Worm (Caenorhabditis elegans): ENCODE measurements around the gene srlf-26.
"Not testable (repeated sequence)": the region's sequence is repeated elsewhere in the genome, so short reads cannot be mapped to it uniquely, and the experiment has no call there.

srlf-26 gene

DNA sequence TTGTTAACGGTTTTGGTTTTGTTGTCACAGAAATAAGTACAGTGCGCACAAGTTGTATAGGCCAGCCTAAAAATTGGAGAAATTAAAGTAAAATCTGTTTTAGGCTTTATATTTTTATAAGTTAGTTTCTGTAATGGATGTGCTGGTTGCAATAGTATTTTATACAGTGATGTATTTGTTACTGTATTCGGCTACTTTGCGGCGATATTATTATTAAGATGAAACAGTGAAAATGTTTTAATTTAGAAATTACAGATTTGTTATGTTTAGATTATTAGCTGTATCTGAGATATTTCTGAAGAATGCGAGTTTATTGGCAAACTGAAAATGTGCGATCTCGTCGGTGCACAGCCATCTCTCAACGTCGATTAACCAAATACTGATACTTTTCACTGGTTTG is 31.2 kb upstream of the srlf-26 start, which contains the start of gene ule-4:
Gene ule-4 (minus strand): TSS at position 101 of the 400 bp plus-strand sequence.
- no peak for TF ChIP-seq lir-1 (GFP tag; conservative IDR thresholded peaks at IDR 0.05)
- TF ChIP-seq nhr-27 (tag; optimal IDR thresholded peaks at IDR 0.05) = no peak

DNA sequence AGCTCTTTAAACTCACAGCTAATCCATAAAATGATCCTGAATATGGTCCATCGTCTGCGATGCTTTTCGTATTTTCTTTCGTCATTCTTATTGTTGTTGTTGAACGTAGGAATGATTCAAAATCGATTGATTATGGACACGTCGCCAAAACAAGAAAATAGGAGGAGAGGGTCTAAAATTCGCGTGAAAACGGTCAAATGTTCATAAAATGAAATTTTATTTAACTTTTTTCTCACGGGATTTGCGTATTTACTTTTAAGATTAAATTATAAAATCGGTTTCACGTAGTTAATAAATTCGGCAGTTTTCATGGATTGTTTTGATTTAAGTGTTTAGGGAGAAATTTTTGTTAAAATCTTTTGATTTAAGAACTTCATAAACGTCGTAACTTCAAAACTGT is 29.6 kb upstream of the srlf-26 start, which contains the start of gene C08F11.10:
Gene C08F11.10 (minus strand): TSS at position 101 of the 400 bp plus-strand sequence.
- no peak for TF ChIP-seq bed-2 (GFP tag; IDR thresholded peaks at IDR 0.05)
- no peak for TF ChIP-seq sdz-38 (tag; optimal IDR thresholded peaks at IDR 0.05)
- no peak for TF ChIP-seq Y56A3A.18 (GFP tag; IDR thresholded peaks at IDR 0.05)
- no peak for TF ChIP-seq dox-1 (GFP tag; IDR thresholded peaks at IDR 0.05)
- TF ChIP-seq bed-1 (GFP tag; IDR thresholded peaks at IDR 0.05) = no peak
- TF ChIP-seq die-1 (tag; optimal IDR thresholded peaks at IDR 0.05) = no peak
- no peak for TF ChIP-seq madf-8 (GFP tag; conservative IDR thresholded peaks at IDR 0.05)
- TF ChIP-seq mxl-1 (tag; optimal IDR thresholded peaks at IDR 0.05) = no peak
- TF ChIP-seq nhr-179 (tag; optimal IDR thresholded peaks at IDR 0.05) = no peak
- TF ChIP-seq Y95B8A.8 (GFP tag; IDR thresholded peaks at IDR 0.05) = no peak
- no peak for TF ChIP-seq lin-54 (GFP tag; optimal IDR thresholded peaks at IDR 0.05)
- no peak for TF ChIP-seq let-607 (tag; optimal IDR thresholded peaks at IDR 0.05)
- no peak for TF ChIP-seq attf-3 (GFP tag; conservative IDR thresholded peaks at IDR 0.05)
- no peak for TF ChIP-seq rcor-1 (GFP tag; IDR thresholded peaks at IDR 0.05)

DNA sequence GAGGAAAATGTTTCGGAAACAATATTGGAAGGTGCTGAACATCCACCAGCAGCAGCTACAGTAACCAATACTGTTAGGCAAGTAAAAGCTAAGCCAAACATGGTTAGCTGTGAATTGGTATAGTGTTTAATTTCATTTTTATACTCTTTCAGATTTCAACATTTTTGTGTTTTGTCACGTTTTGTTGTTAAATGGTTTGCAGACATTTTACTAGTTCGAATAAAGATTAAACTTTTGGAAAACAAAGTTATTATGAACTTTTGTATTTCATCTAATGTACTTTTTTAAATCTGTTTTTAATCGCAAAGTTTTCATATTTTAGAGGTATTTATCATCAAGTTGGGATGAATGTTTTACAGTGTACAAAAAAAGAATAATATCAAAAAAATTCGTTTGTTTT is 28.5 kb upstream of the srlf-26 start, which contains the start of gene C08F11.17:
Gene C08F11.17 (minus strand): TSS at position 101 of the 400 bp plus-strand sequence.
- no peak for TF ChIP-seq unc-130 (GFP tag; optimal IDR thresholded peaks at IDR 0.05)
- TF ChIP-seq nhr-80 (tag; optimal IDR thresholded peaks at IDR 0.05) = no peak
- TF ChIP-seq ccch-3 (GFP tag; optimal IDR thresholded peaks at IDR 0.05) = no peak
- no peak for TF ChIP-seq ceh-91 (GFP tag; IDR thresholded peaks at IDR 0.05)
- no peak for TF ChIP-seq ekl-4 (GFP tag; IDR thresholded peaks at IDR 0.05)
- no peak for TF ChIP-seq dpl-1 (GFP tag; optimal IDR thresholded peaks at IDR 0.05)
- no peak for TF ChIP-seq hmg-1.2 (GFP tag; IDR thresholded peaks at IDR 0.05)
- no peak for TF ChIP-seq athp-1 (tag; optimal IDR thresholded peaks at IDR 0.05)
- TF ChIP-seq nfya-2 (GFP tag; IDR thresholded peaks at IDR 0.05) = no peak
- no peak for TF ChIP-seq ceh-40 (GFP tag; IDR thresholded peaks at IDR 0.05)
- no peak for TF ChIP-seq ztf-6 (GFP tag; IDR thresholded peaks at IDR 0.05)
- TF ChIP-seq K11D2.4 (GFP tag; IDR thresholded peaks at IDR 0.05) = no peak
- TF ChIP-seq lin-40 (tag; optimal IDR thresholded peaks at IDR 0.05) = no peak
- no peak for TF ChIP-seq Y67H2A.10 (GFP tag; conservative IDR thresholded peaks at IDR 0.05)
- no peak for TF ChIP-seq F57A8.1 (GFP tag; optimal IDR thresholded peaks at IDR 0.05)
- TF ChIP-seq lin-26 (GFP tag; IDR thresholded peaks at IDR 0.05) = no peak

DNA sequence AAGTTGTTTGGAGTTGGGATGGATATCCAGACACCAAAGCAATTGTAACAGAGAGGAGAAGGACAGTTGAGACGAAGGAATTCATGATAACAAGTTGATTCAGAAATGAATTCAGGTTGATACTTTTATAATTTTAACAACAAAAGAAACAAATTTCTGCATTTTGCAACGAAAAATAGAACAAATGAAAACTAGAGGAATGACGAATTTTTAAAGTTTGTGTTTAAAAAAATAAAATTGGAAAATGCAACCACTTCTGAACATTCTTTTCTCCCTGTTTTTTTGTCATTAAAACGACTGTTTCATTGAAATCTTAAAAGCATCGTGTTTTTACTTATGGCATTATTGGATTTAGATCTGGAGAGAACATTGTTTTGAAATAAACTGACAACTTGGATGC is 27.3 kb upstream of the srlf-26 start, which contains the start of gene C08F11.12:
Gene C08F11.12 (minus strand): TSS at position 101 of the 400 bp plus-strand sequence.
- not testable (repeated sequence) for TF ChIP-seq aptf-3 (GFP tag; IDR thresholded peaks at IDR 0.05); tbx-9 (tag; optimal IDR thresholded peaks at IDR 0.05; ENCODE audit: borderline replicate concordance); madf-10 (tag; optimal IDR thresholded peaks at IDR 0.05)
